Worm (Caenorhabditis elegans) whole organism, L4 larva: ENCODE data around the gene nhr-221.

Experiments used
- F10B5.3 ChIP-seq: sonication (generic microtip); optimal IDR thresholded peaks from 2 replicates; lab custom pipeline; 2016; ENCODE audit warnings: mild to moderate bottlenecking, missing genetic modification characterization, missing compliant biosample characterization
- F49E8.2 ChIP-seq: sonication (generic microtip); optimal IDR thresholded peaks from 2 replicates; lab custom pipeline; 2016; ENCODE audit warnings: missing compliant biosample characterization, mild to moderate bottlenecking, missing genetic modification characterization, borderline replicate concordance
- Y48G9A.11 ChIP-seq: fragments of 200-800 bp; sonication (Bioruptor generic); IDR thresholded peaks from 2 replicates; pipeline ENCODE4 v1.3.6; 2022; ENCODE audit warnings: missing genetic modification reagents, missing genetic modification characterization, missing compliant biosample characterization
- Y5F2A.4 ChIP-seq: fragments of 200-800 bp; sonication (Bioruptor generic); optimal IDR thresholded peaks from 2 replicates; lab custom pipeline; 2018; ENCODE audit warnings: mild to moderate bottlenecking, missing genetic modification characterization, missing compliant biosample characterization
- Y75B8A.6 ChIP-seq: fragments of 200-800 bp; sonication (Bioruptor generic); IDR thresholded peaks from 2 replicates; pipeline ENCODE4 v1.3.6; 2022; ENCODE audit warnings: missing genetic modification reagents, missing genetic modification characterization, missing compliant biosample characterization
- aly-2 ChIP-seq: sonication (generic microtip); optimal IDR thresholded peaks from 2 replicates; lab custom pipeline; 2018; ENCODE audit warnings: missing biosample characterization, missing genetic modification characterization
- ama-1 ChIP-seq: fragments of 150-350 bp; optimal IDR thresholded peaks from 2 replicates; lab custom pipeline; 2014; ENCODE audit warnings: inconsistent platforms, mixed read lengths
- arid-1 ChIP-seq: fragments of 200-800 bp; sonication (Bioruptor generic); conservative IDR thresholded peaks from 2 replicates; pipeline ENCODE4 v1.3.6; 2022; ENCODE audit warnings: missing genetic modification reagents, missing genetic modification characterization, missing compliant biosample characterization
- ceh-20 ChIP-seq: fragments of 200-800 bp; sonication (Bioruptor generic); IDR thresholded peaks from 2 replicates; pipeline ENCODE4 v1.3.6; 2022; ENCODE audit warnings: missing genetic modification reagents, missing genetic modification characterization, missing compliant biosample characterization
- ceh-32 ChIP-seq: sonication (generic microtip); optimal IDR thresholded peaks from 2 replicates; lab custom pipeline; 2016; ENCODE audit warnings: mild to moderate bottlenecking, missing genetic modification characterization, missing compliant biosample characterization; ENCODE audit not compliant: poor library complexity
- ceh-62 ChIP-seq: sonication (generic microtip); optimal IDR thresholded peaks from 2 replicates; lab custom pipeline; 2017; ENCODE audit warnings: missing biosample characterization, missing genetic modification characterization
- ces-1 ChIP-seq: fragments of 150-350 bp; sonication (generic microtip); optimal IDR thresholded peaks from 4 replicates; lab custom pipeline; 2014; ENCODE audit warnings: missing biosample characterization, missing genetic modification reagents, missing genetic modification characterization
- ctbp-1 ChIP-seq: fragments of 200-800 bp; sonication (Bioruptor generic); IDR thresholded peaks from 2 replicates; pipeline ENCODE4 v1.3.6; 2022; ENCODE audit warnings: missing genetic modification reagents, missing genetic modification characterization, missing compliant biosample characterization
- daf-12 ChIP-seq: fragments of 150-350 bp; optimal IDR thresholded peaks from 2 replicates; lab custom pipeline; 2014; ENCODE audit warnings: missing biosample characterization, missing genetic modification reagents, missing genetic modification characterization
- daf-16 ChIP-seq, 3 experiments: sonication (generic microtip); optimal IDR thresholded peaks; 2 replicates each; lab custom pipeline; 2016 to 2017; ENCODE audit warnings: missing genetic modification characterization in 3 of 3, missing genetic modification reagents in 3 of 3, mild to moderate bottlenecking in 2 of 3, missing compliant biosample characterization in 2 of 3, missing biosample characterization in 1 of 3, moderate library complexity in 1 of 3
- daf-19 ChIP-seq: fragments of 200-800 bp; sonication (Bioruptor generic); conservative IDR thresholded peaks from 2 replicates; pipeline ENCODE4 v1.3.6; 2022; ENCODE audit warnings: missing genetic modification characterization, missing compliant biosample characterization
- daf-8 ChIP-seq: fragments of 200-800 bp; sonication (Bioruptor generic); IDR thresholded peaks from 2 replicates; pipeline ENCODE4 v1.3.6; 2022; ENCODE audit warnings: missing genetic modification characterization, missing compliant biosample characterization
- dmd-9 ChIP-seq: fragments of 200-800 bp; sonication (Bioruptor generic); IDR thresholded peaks from 2 replicates; pipeline ENCODE4 v1.3.6; 2022; ENCODE audit warnings: missing genetic modification reagents, missing genetic modification characterization, missing compliant biosample characterization
- dpl-1 ChIP-seq: fragments of 150-350 bp; optimal IDR thresholded peaks from 2 replicates; lab custom pipeline; 2014; ENCODE audit warnings: missing biosample characterization, missing genetic modification reagents, missing genetic modification characterization
- fos-1 ChIP-seq: fragments of 150-350 bp; optimal IDR thresholded peaks from 2 replicates; lab custom pipeline; 2014; ENCODE audit warnings: missing biosample characterization, missing genetic modification characterization
- hmg-1.1 ChIP-seq: fragments of 200-800 bp; sonication (Bioruptor generic); IDR thresholded peaks from 2 replicates; pipeline ENCODE4 v1.3.6; 2022; ENCODE audit warnings: missing genetic modification reagents, missing genetic modification characterization, missing compliant biosample characterization
- lin-13 ChIP-seq: fragments of 150-350 bp; optimal IDR thresholded peaks from 2 replicates; lab custom pipeline; 2014; ENCODE audit warnings: missing biosample characterization, missing genetic modification reagents, missing genetic modification characterization
- lin-15B ChIP-seq: fragments of 150-350 bp; sonication (generic microtip); optimal IDR thresholded peaks from 3 replicates; lab custom pipeline; 2014; ENCODE audit warnings: missing biosample characterization, missing genetic modification characterization
- lin-38 ChIP-seq: fragments of 200-800 bp; sonication (Bioruptor generic); IDR thresholded peaks from 2 replicates; pipeline ENCODE4 v1.3.6; 2022; ENCODE audit warnings: missing genetic modification reagents, missing genetic modification characterization, missing compliant biosample characterization
- lsy-2 ChIP-seq, 2 experiments: fragments of 150-350 bp in 1 of 2; sonication (generic microtip) in 1 of 2; optimal IDR thresholded peaks; 2 replicates each; lab custom pipeline; 2014 to 2017; ENCODE audit warnings: missing biosample characterization in 2 of 2, missing genetic modification characterization in 2 of 2
- madf-5 ChIP-seq, 2 experiments: fragments of 200-800 bp; sonication (Bioruptor generic); IDR thresholded peaks; 2 replicates each; pipeline ENCODE4 v1.3.6; 2022; ENCODE audit warnings: missing compliant biosample characterization in 2 of 2, missing genetic modification characterization in 2 of 2
- mdl-1 ChIP-seq, 2 experiments: fragments of 150-350 bp in 1 of 2; sonication (generic microtip) in 1 of 2; optimal IDR thresholded peaks; 2 replicates each; lab custom pipeline; 2014 to 2017; ENCODE audit warnings: missing biosample characterization in 2 of 2, missing genetic modification characterization in 2 of 2
- mep-1 ChIP-seq: fragments of 150-350 bp; sonication (generic microtip); optimal IDR thresholded peaks from 3 replicates; lab custom pipeline; 2014; ENCODE audit warnings: missing biosample characterization, missing genetic modification characterization
- mxl-3 ChIP-seq: fragments of 200-800 bp; sonication (Bioruptor generic); optimal IDR thresholded peaks from 2 replicates; lab custom pipeline; 2018; ENCODE audit warnings: mild to moderate bottlenecking, missing genetic modification characterization, missing compliant biosample characterization
- nhr-10 ChIP-seq: fragments of 150-350 bp; optimal IDR thresholded peaks from 2 replicates; lab custom pipeline; 2014; ENCODE audit warnings: missing biosample characterization, missing genetic modification characterization
- nhr-111 ChIP-seq: fragments of 200-800 bp; sonication (Bioruptor generic); optimal IDR thresholded peaks from 2 replicates; lab custom pipeline; 2018; ENCODE audit warnings: mild to moderate bottlenecking, missing genetic modification characterization, missing compliant biosample characterization
- nhr-237 ChIP-seq: sonication (generic microtip); optimal IDR thresholded peaks from 2 replicates; lab custom pipeline; 2017; ENCODE audit warnings: missing biosample characterization, missing genetic modification characterization
- nhr-25 ChIP-seq: sonication (generic microtip); optimal IDR thresholded peaks from 2 replicates; lab custom pipeline; 2017; ENCODE audit warnings: missing genetic modification characterization, mild to moderate bottlenecking, missing compliant biosample characterization, antibody characterized with exemption, moderate library complexity, borderline replicate concordance; ENCODE audit not compliant: insufficient read depth
- nhr-48 ChIP-seq: sonication (generic microtip); optimal IDR thresholded peaks from 2 replicates; lab custom pipeline; 2016; ENCODE audit warnings: mild to moderate bottlenecking, missing genetic modification characterization, missing compliant biosample characterization
- nhr-6 ChIP-seq: fragments of 150-350 bp; optimal IDR thresholded peaks from 2 replicates; lab custom pipeline; 2014; ENCODE audit warnings: missing biosample characterization, missing genetic modification characterization
- php-3 ChIP-seq: fragments of 200-800 bp; sonication (Bioruptor generic); IDR thresholded peaks from 2 replicates; pipeline ENCODE4 v1.3.6; 2022; ENCODE audit warnings: missing genetic modification reagents, missing genetic modification characterization, missing compliant biosample characterization
- set-16 ChIP-seq: fragments of 200-800 bp; sonication (Bioruptor generic); IDR thresholded peaks from 2 replicates; pipeline ENCODE4 v1.3.6; 2022; ENCODE audit warnings: missing genetic modification reagents, missing genetic modification characterization, missing compliant biosample characterization
- skn-1 ChIP-seq: fragments of 150-350 bp; optimal IDR thresholded peaks from 2 replicates; lab custom pipeline; 2014; ENCODE audit warnings: missing biosample characterization, missing genetic modification characterization
- tra-1 ChIP-seq: fragments of 200-800 bp; sonication (Bioruptor generic); IDR thresholded peaks from 2 replicates; pipeline ENCODE4 v1.3.6; 2022; ENCODE audit warnings: missing genetic modification reagents, missing genetic modification characterization, missing compliant biosample characterization
- unc-62 ChIP-seq, 3 experiments: fragments of 150-350 bp in 1 of 3; sonication (generic microtip); optimal IDR thresholded peaks in 2 of 3; peaks in 1 of 3; 1 replicate in 1 of 3; 2 replicates in 2 of 3; lab custom pipeline; 2014 to 2017; ENCODE audit warnings: missing biosample characterization in 3 of 3, missing genetic modification characterization in 3 of 3, missing genetic modification reagents in 3 of 3, missing genotype in 1 of 3
- vab-7 ChIP-seq: fragments of 200-800 bp; sonication (Bioruptor generic); IDR thresholded peaks from 2 replicates; pipeline ENCODE4 v1.3.6; 2022; ENCODE audit warnings: missing genetic modification reagents, missing genetic modification characterization, missing compliant biosample characterization

nhr-221 gene

ce11 chrV:3551765-3552164 lies 16.6 kb upstream of the nhr-221 start, which contains the start of gene grl-28:
grl-28 (minus strand) TSS chrV:3551865.
- TF ChIP-seq mxl-3 (no peak), fos-1 (tag; lab: Kevin White, UChicago) (no peak), nhr-111 (no peak), ctbp-1 (GFP tag; lab: Robert Waterston, UW) (no peak), skn-1 (tag; lab: Kevin White, UChicago) (no peak), vab-7 (GFP tag; lab: Robert Waterston, UW) (no peak), madf-5 (GFP tag; IDR thresholded peaks at IDR 0.05; lab: Robert Waterston, UW) (no peak), unc-62 (GFP tag; optimal IDR thresholded peaks at IDR 0.05 in 1 of 2; lab: Kevin White, UChicago) (no peak), unc-62 (tag; optimal IDR thresholded peaks at IDR 0.05; lab: Kevin White, UChicago) (no peak), ces-1 (GFP tag; lab: Kevin White, UChicago) (no peak), F10B5.3 (tag; lab: Kevin White, UChicago) (no peak), daf-19 (GFP tag; lab: Robert Waterston, UW) (no peak), nhr-237 (tag; lab: Kevin White, UChicago) (no peak), aly-2 (tag; lab: Kevin White, UChicago) (no peak), hmg-1.1 (GFP tag; lab: Robert Waterston, UW) (no peak), dmd-9 (no peak)

- TF ChIP-seq Y5F2A.4 (GFP tag; lab: Kevin White, UChicago) (no peak), ceh-20 (no peak), lin-13 (GFP tag; lab: Kevin White, UChicago) (no peak), nhr-6 (no peak), daf-8 (GFP tag; lab: Robert Waterston, UW) (no peak), lin-15B (tag; lab: Kevin White, UChicago) (no peak), mep-1 (no peak), php-3 (GFP tag; lab: Robert Waterston, UW) (no peak), lin-38 (GFP tag; lab: Robert Waterston, UW) (no peak), lsy-2 (tag; optimal IDR thresholded peaks at IDR 0.05; lab: Kevin White, UChicago) (no peak), ama-1 (no peak), ceh-32 (no peak)
Observed at ce11 chrV:3549553-3549952, 14.4 kb upstream of the nhr-221 start, which contains the start of gene sri-21. sri-21 (plus strand) TSS chrV:3549853.

ce11 chrV:3548798-3549197 lies 13.6 kb upstream of the nhr-221 start, which contains the start of gene srw-130:
srw-130 (minus strand) TSS chrV:3548898.
- no peak for TF ChIP-seq daf-16 (GFP tag; optimal IDR thresholded peaks at IDR 0.05; lab: Kevin White, UChicago)
- TF ChIP-seq daf-16 (tag; optimal IDR thresholded peaks at IDR 0.05; lab: Kevin White, UChicago): no peak
- TF ChIP-seq mdl-1 (tag; optimal IDR thresholded peaks at IDR 0.05; lab: Kevin White, UChicago): no peak
- no peak for TF ChIP-seq daf-12 (tag; lab: Kevin White, UChicago)
- no peak for TF ChIP-seq nhr-25 (tag; lab: Kevin White, UChicago)
- no peak for TF ChIP-seq set-16 (GFP tag; lab: Robert Waterston, UW)
- no peak for TF ChIP-seq F10B5.3 (tag; lab: Kevin White, UChicago)
- TF ChIP-seq Y75B8A.6 (GFP tag; lab: Robert Waterston, UW): no peak
- no peak for TF ChIP-seq Y48G9A.11 (GFP tag; lab: Robert Waterston, UW)
- TF ChIP-seq daf-8 (GFP tag; lab: Robert Waterston, UW): no peak
- TF ChIP-seq nhr-48: no peak

- TF ChIP-seq daf-16 (GFP tag; optimal IDR thresholded peaks at IDR 0.05; lab: Kevin White, UChicago) (no peak), daf-16 (tag; optimal IDR thresholded peaks at IDR 0.05; lab: Kevin White, UChicago) (no peak), arid-1 (GFP tag; lab: Robert Waterston, UW) (no peak), tra-1 (no peak), ceh-62 (no peak), nhr-10 (no peak), dpl-1 (GFP tag; lab: Kevin White, UChicago) (no peak), F49E8.2 (tag; lab: Kevin White, UChicago) (no peak), mdl-1 (tag; optimal IDR thresholded peaks at IDR 0.05; lab: Kevin White, UChicago) (no peak)
Observed at ce11 chrV:3546517-3546916, 11.4 kb upstream of the nhr-221 start, which contains the start of gene srbc-68. srbc-68 (minus strand) TSS chrV:3546617.
